Worm (Caenorhabditis elegans) whole organism, young adult: ENCODE data around the gene trpp-9.
A peak's percentile ranks its signal among the peaks of the same experiment; 100 is the strongest.

Experiments used
- B0019.2 ChIP-seq: fragments of 200-800 bp; sonication (Bioruptor generic); conservative IDR thresholded peaks from 2 replicates; pipeline ENCODE4 v1.3.6; 2022; ENCODE audit warnings: missing genetic modification reagents, missing genetic modification characterization, missing compliant biosample characterization
- B0336.3 ChIP-seq: fragments of 200-800 bp; sonication (Bioruptor generic); IDR thresholded peaks from 2 replicates; pipeline ENCODE4 v1.3.6; 2022; ENCODE audit warnings: missing genetic modification characterization, missing compliant biosample characterization
- F22D6.2 ChIP-seq: sonication (generic microtip); optimal IDR thresholded peaks from 2 replicates; lab custom pipeline; 2016; ENCODE audit warnings: mild to moderate bottlenecking, missing genetic modification characterization, missing compliant biosample characterization
- F52B5.7 ChIP-seq: sonication (generic microtip); optimal IDR thresholded peaks from 2 replicates; lab custom pipeline; 2016; ENCODE audit warnings: mild to moderate bottlenecking, missing genetic modification characterization, missing compliant biosample characterization
- F55B11.4 ChIP-seq: sonication (generic microtip); optimal IDR thresholded peaks from 2 replicates; lab custom pipeline; 2016; ENCODE audit warnings: missing compliant biosample characterization, missing genetic modification characterization, borderline replicate concordance; ENCODE audit not compliant: insufficient read depth
- K11D2.4 ChIP-seq: fragments of 200-800 bp; sonication (Bioruptor generic); IDR thresholded peaks from 2 replicates; pipeline ENCODE4 v1.3.6; 2022; ENCODE audit warnings: missing genetic modification reagents, missing genetic modification characterization, missing compliant biosample characterization
- K12H6.12 ChIP-seq: fragments of 200-800 bp; sonication (Bioruptor generic); optimal IDR thresholded peaks from 2 replicates; lab custom pipeline; 2018; ENCODE audit warnings: mild to moderate bottlenecking, missing genetic modification characterization, missing compliant biosample characterization
- T07F8.4 ChIP-seq: sonication (generic microtip); optimal IDR thresholded peaks from 2 replicates; lab custom pipeline; 2016; ENCODE audit warnings: mild to moderate bottlenecking, missing genetic modification characterization, moderate library complexity, missing compliant biosample characterization
- Y53F4B.3 ChIP-seq: fragments of 200-800 bp; sonication (Bioruptor generic); IDR thresholded peaks from 2 replicates; pipeline ENCODE4 v1.3.6; 2022; ENCODE audit warnings: missing genetic modification reagents, missing genetic modification characterization, missing compliant biosample characterization
- Y56A3A.18 ChIP-seq: fragments of 200-800 bp; sonication (Bioruptor generic); IDR thresholded peaks from 2 replicates; pipeline ENCODE4 v1.3.6; 2022; ENCODE audit warnings: missing genetic modification reagents, missing genetic modification characterization, missing compliant biosample characterization
- Y95B8A.8 ChIP-seq: fragments of 200-800 bp; sonication (Bioruptor generic); IDR thresholded peaks from 2 replicates; pipeline ENCODE4 v1.3.6; 2022; ENCODE audit warnings: missing genetic modification reagents, missing genetic modification characterization, missing compliant biosample characterization
- ZK185.1 ChIP-seq: sonication (generic microtip); optimal IDR thresholded peaks from 2 replicates; lab custom pipeline; 2016; ENCODE audit warnings: mild to moderate bottlenecking, missing genetic modification characterization, missing compliant biosample characterization; ENCODE audit not compliant: poor library complexity, severe bottlenecking
- akir-1 ChIP-seq: fragments of 200-800 bp; sonication (Bioruptor generic); optimal IDR thresholded peaks from 2 replicates; lab custom pipeline; 2018; ENCODE audit warnings: mild to moderate bottlenecking, missing genetic modification characterization, moderate library complexity, missing compliant biosample characterization
- attf-5 ChIP-seq: fragments of 200-800 bp; sonication (Bioruptor generic); optimal IDR thresholded peaks from 2 replicates; lab custom pipeline; 2018; ENCODE audit warnings: mild to moderate bottlenecking, missing genetic modification characterization, missing compliant biosample characterization
- bed-1 ChIP-seq: fragments of 200-800 bp; sonication (Bioruptor generic); IDR thresholded peaks from 2 replicates; pipeline ENCODE4 v1.3.6; 2022; ENCODE audit warnings: missing genetic modification reagents, missing genetic modification characterization, missing compliant biosample characterization
- cebp-1 ChIP-seq, 2 experiments: fragments of 200-800 bp in 1 of 2; sonication (Bioruptor generic) in 1 of 2; sonication (generic microtip) in 1 of 2; IDR thresholded peaks in 1 of 2; optimal IDR thresholded peaks in 1 of 2; 2 replicates each; pipeline versions ENCODE4 v1.3.6 to Lab custom; 2017 to 2022; ENCODE audit warnings: missing compliant biosample characterization in 2 of 2, missing genetic modification characterization in 2 of 2, mild to moderate bottlenecking in 1 of 2, missing genetic modification reagents in 1 of 2, moderate library complexity in 1 of 2
- ceh-79 ChIP-seq: sonication (generic microtip); optimal IDR thresholded peaks from 2 replicates; lab custom pipeline; 2017; ENCODE audit warnings: mild to moderate bottlenecking, missing genetic modification characterization, missing compliant biosample characterization
- dox-1 ChIP-seq: fragments of 200-800 bp; sonication (Bioruptor generic); IDR thresholded peaks from 2 replicates; pipeline ENCODE4 v1.3.6; 2022; ENCODE audit warnings: missing genetic modification reagents, missing genetic modification characterization, missing compliant biosample characterization
- egl-44 ChIP-seq: fragments of 200-800 bp; sonication (Bioruptor generic); IDR thresholded peaks from 2 replicates; pipeline ENCODE4 v1.3.6; 2022; ENCODE audit warnings: missing genetic modification reagents, missing genetic modification characterization, missing compliant biosample characterization
- ets-4 ChIP-seq: fragments of 200-800 bp; sonication (Bioruptor generic); optimal IDR thresholded peaks from 2 replicates; lab custom pipeline; 2018; ENCODE audit warnings: mild to moderate bottlenecking, missing genetic modification characterization, missing compliant biosample characterization
- gei-17 ChIP-seq: fragments of 200-800 bp; sonication (Bioruptor generic); optimal IDR thresholded peaks from 2 replicates; lab custom pipeline; 2018; ENCODE audit warnings: mild to moderate bottlenecking, missing genetic modification characterization, missing compliant biosample characterization
- him-1 ChIP-seq: sonication (generic microtip); optimal IDR thresholded peaks from 2 replicates; lab custom pipeline; 2016; ENCODE audit warnings: missing genotype, missing genetic modification reagents, missing genetic modification characterization, missing compliant biosample characterization
- hmg-1.2 ChIP-seq: fragments of 200-800 bp; sonication (Bioruptor generic); IDR thresholded peaks from 2 replicates; pipeline ENCODE4 v1.3.6; 2022; ENCODE audit warnings: missing genetic modification reagents, missing genetic modification characterization, missing compliant biosample characterization
- hmg-20 ChIP-seq: fragments of 200-800 bp; sonication (Bioruptor generic); IDR thresholded peaks from 2 replicates; pipeline ENCODE4 v1.3.6; 2022; ENCODE audit warnings: missing genetic modification reagents, missing genetic modification characterization, missing compliant biosample characterization
- let-607 ChIP-seq, 2 experiments: fragments of 200-800 bp in 1 of 2; sonication (Bioruptor generic) in 1 of 2; sonication (generic microtip) in 1 of 2; optimal IDR thresholded peaks; 2 replicates each; lab custom pipeline; 2016 to 2018; ENCODE audit warnings: mild to moderate bottlenecking in 2 of 2, missing compliant biosample characterization in 2 of 2, missing genetic modification characterization in 2 of 2, moderate library complexity in 2 of 2, missing genotype in 1 of 2
- lin-35 ChIP-seq, 3 experiments: fragments of 150-350 bp in 2 of 3; sonication (generic microtip) in 1 of 3; optimal IDR thresholded peaks; 2 replicates each; lab custom pipeline; 2014 to 2018; ENCODE audit warnings: missing biosample characterization in 3 of 3, missing genetic modification characterization in 3 of 3, missing genetic modification reagents in 3 of 3
- lin-40 ChIP-seq: sonication (generic microtip); optimal IDR thresholded peaks from 2 replicates; lab custom pipeline; 2016; ENCODE audit warnings: missing genetic modification characterization, mild to moderate bottlenecking, missing compliant biosample characterization, missing genotype, missing genetic modification reagents
- lir-1 ChIP-seq: fragments of 200-800 bp; sonication (Bioruptor generic); conservative IDR thresholded peaks from 2 replicates; pipeline ENCODE4 v1.3.6; 2022; ENCODE audit warnings: missing genetic modification reagents, missing genetic modification characterization, missing compliant biosample characterization
- madf-10 ChIP-seq: sonication (generic microtip); optimal IDR thresholded peaks from 2 replicates; lab custom pipeline; 2016; ENCODE audit warnings: mild to moderate bottlenecking, missing genetic modification characterization, missing compliant biosample characterization
- nfya-2 ChIP-seq: fragments of 200-800 bp; sonication (Bioruptor generic); IDR thresholded peaks from 2 replicates; pipeline ENCODE4 v1.3.6; 2022; ENCODE audit warnings: missing genetic modification reagents, missing genetic modification characterization, missing compliant biosample characterization
- nfyb-1 ChIP-seq: fragments of 200-800 bp; sonication (Bioruptor generic); IDR thresholded peaks from 2 replicates; pipeline ENCODE4 v1.3.6; 2022; ENCODE audit warnings: missing genetic modification reagents, missing genetic modification characterization, missing compliant biosample characterization
- nhr-179 ChIP-seq: sonication (generic microtip); optimal IDR thresholded peaks from 2 replicates; lab custom pipeline; 2016; ENCODE audit warnings: mild to moderate bottlenecking, missing genetic modification characterization, missing compliant biosample characterization
- nhr-80 ChIP-seq: sonication (generic microtip); optimal IDR thresholded peaks from 2 replicates; lab custom pipeline; 2016; ENCODE audit warnings: missing genetic modification characterization, missing compliant biosample characterization
- pbrm-1 ChIP-seq: fragments of 200-800 bp; sonication (Bioruptor generic); IDR thresholded peaks from 2 replicates; pipeline ENCODE4 v1.3.6; 2022; ENCODE audit warnings: missing genetic modification reagents, missing genetic modification characterization, missing compliant biosample characterization
- rcor-1 ChIP-seq: fragments of 200-800 bp; sonication (Bioruptor generic); IDR thresholded peaks from 2 replicates; pipeline ENCODE4 v1.3.6; 2022; ENCODE audit warnings: missing genetic modification reagents, missing genetic modification characterization, missing compliant biosample characterization
- repo-1 ChIP-seq: sonication (generic microtip); optimal IDR thresholded peaks from 2 replicates; lab custom pipeline; 2017; ENCODE audit warnings: mild to moderate bottlenecking, missing genetic modification characterization, missing compliant biosample characterization
- snpc-4 ChIP-seq, 5 experiments: fragments of 150-350 bp in 1 of 5; sonication (generic microtip) in 4 of 5; optimal IDR thresholded peaks; 2 replicates each; lab custom pipeline; 2014 to 2018; ENCODE audit warnings: missing genetic modification characterization in 5 of 5, missing biosample characterization in 3 of 5, antibody characterized with exemption in 2 of 5, mild to moderate bottlenecking in 2 of 5, missing compliant biosample characterization in 2 of 5, missing genotype in 2 of 5, moderate library complexity in 2 of 5, missing genetic modification reagents in 1 of 5
- somi-1 ChIP-seq: fragments of 200-800 bp; sonication (Bioruptor generic); optimal IDR thresholded peaks from 2 replicates; lab custom pipeline; 2018; ENCODE audit warnings: mild to moderate bottlenecking, missing genetic modification characterization, missing compliant biosample characterization
- tbp1 ChIP-seq: fragments of 200-800 bp; sonication (Bioruptor generic); optimal IDR thresholded peaks from 2 replicates; lab custom pipeline; 2018; ENCODE audit warnings: mild to moderate bottlenecking, missing genetic modification characterization, missing compliant biosample characterization
- tlf-1 ChIP-seq: fragments of 200-800 bp; sonication (Bioruptor generic); optimal IDR thresholded peaks from 2 replicates; lab custom pipeline; 2018; ENCODE audit warnings: mild to moderate bottlenecking, missing genetic modification characterization, missing compliant biosample characterization
- unc-62 ChIP-seq: fragments of 150-350 bp; optimal IDR thresholded peaks from 2 replicates; lab custom pipeline; 2014; ENCODE audit warnings: missing biosample characterization, missing genetic modification reagents, missing genetic modification characterization
- ztf-26 ChIP-seq: sonication (generic microtip); optimal IDR thresholded peaks from 2 replicates; lab custom pipeline; 2017; ENCODE audit warnings: missing genetic modification characterization, missing compliant biosample characterization
- ztf-6 ChIP-seq: fragments of 200-800 bp; sonication (Bioruptor generic); IDR thresholded peaks from 2 replicates; pipeline ENCODE4 v1.3.6; 2022; ENCODE audit warnings: missing genetic modification reagents, missing genetic modification characterization, missing compliant biosample characterization

The trpp-9 gene

DNA sequence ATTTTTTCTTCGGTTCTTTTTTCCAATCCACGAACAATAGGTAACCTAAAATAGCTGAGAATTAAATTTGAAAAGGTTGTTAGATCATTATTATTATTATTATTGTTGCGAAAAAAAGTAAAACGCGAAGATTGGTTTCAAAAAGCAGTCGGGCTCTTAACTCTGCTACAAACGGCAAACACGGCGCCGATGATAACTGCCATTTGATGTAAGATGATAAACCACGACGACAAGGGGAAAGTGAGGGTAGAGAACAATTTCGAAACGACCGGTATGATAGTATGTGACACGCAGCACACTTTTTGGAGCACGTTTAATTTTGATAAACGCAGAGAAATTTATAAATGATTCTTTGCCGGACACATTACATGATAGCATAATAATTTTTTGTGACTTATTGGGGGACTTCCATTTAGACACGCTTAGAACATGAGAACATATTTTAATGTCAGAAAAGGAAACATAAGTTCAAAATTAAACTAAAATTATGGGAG lies 44.7 kb upstream of the trpp-9 start, which contains the start of gene hpo-34 (continued):
- TF ChIP-seq pbrm-1 (GFP tag; lab: Robert Waterston, UW): no peak
- TF ChIP-seq ets-4 (GFP tag; lab: Kevin White, UChicago): peak; percentile 56
- TF ChIP-seq F52B5.7 (tag; lab: Kevin White, UChicago): no peak
- no peak for TF ChIP-seq Y95B8A.8 (GFP tag; lab: Robert Waterston, UW)
- no peak for TF ChIP-seq hmg-20 (GFP tag; lab: Robert Waterston, UW)
- no peak for TF ChIP-seq egl-44
- no peak for TF ChIP-seq hmg-1.2 (GFP tag; lab: Robert Waterston, UW)
- TF ChIP-seq madf-10: no peak
- TF ChIP-seq, all 124 proteins: peak for 7

DNA sequence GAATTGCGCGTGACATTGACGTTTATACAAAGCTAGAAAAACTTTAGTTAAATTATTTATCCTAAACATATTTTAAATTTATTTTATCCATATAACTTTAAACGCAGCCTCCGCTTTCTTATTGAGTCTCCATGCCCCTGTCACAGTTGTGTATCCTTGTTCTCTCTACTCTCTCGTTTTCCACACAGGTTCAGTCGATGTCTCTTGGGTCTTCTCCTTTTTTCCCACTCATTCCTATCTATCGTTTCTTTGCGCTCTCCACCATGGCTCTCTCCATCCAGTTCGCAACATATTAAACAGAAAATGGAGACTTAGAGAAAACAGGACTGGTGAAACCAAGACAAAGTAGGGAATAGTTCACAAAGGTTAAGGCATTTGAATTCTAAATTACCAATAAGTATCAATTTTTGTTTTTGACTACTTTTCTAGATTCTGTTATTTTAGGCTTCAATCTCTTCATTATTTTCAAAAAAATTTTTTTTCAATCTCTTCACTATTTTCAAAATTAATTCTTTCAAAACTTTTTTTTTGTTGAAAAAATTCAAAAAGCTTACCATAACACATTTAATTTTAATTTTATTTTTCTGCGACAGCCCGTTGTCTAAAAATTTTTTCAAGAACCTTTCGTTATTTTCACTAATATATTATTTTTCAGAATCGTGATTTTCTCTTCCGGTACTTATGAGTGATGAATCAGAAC lies 41.5 kb upstream of the trpp-9 start, which contains the start of gene sdc-2:
sdc-2 (plus strand) TSS at position 650 of the 700 bp plus-strand sequence.
- TF ChIP-seq lin-40 (tag; lab: Kevin White, UChicago) (peak; percentile 91), B0336.3 (peak; percentile 66), gei-17 (GFP tag; lab: Kevin White, UChicago) (peak; percentile 93), ZK185.1 (tag; lab: Kevin White, UChicago) (peak; percentile 65), nfya-2 (GFP tag; lab: Robert Waterston, UW) (no peak), Y56A3A.18 (GFP tag; lab: Robert Waterston, UW) (peak; percentile 81; the same call in 1 of the 2 replicates), F22D6.2 (no peak), F55B11.4 (tag; lab: Kevin White, UChicago) (no peak), nfyb-1 (GFP tag; lab: Robert Waterston, UW) (peak; percentile 61; the same call in 1 of the 2 replicates), bed-1 (GFP tag; lab: Robert Waterston, UW) (no peak), let-607 (tag; optimal IDR thresholded peaks at IDR 0.05; lab: Kevin White, UChicago) (peak in 1 of 2 experiments; percentile 5), unc-62 (GFP tag; lab: Kevin White, UChicago) (peak; percentile 2), Y53F4B.3 (GFP tag; lab: Robert Waterston, UW) (no peak), attf-5 (peak; percentile 20), rcor-1 (GFP tag; lab: Robert Waterston, UW) (peak; percentile 73), ztf-26 (tag; lab: Kevin White, UChicago) (peak; percentile 66), repo-1 (tag; lab: Kevin White, UChicago) (peak; percentile 63), akir-1 (GFP tag; lab: Kevin White, UChicago) (peak; percentile 11), B0019.2 (no peak), ztf-6 (GFP tag; lab: Robert Waterston, UW) (no peak), snpc-4 (GFP tag; optimal IDR thresholded peaks at IDR 0.05; lab: Kevin White, UChicago) (no peak), snpc-4 (tag; optimal IDR thresholded peaks at IDR 0.05; lab: Kevin White, UChicago) (peak in 2 of 4 experiments; percentile 3 to 38), ceh-79 (tag; lab: Kevin White, UChicago) (no peak), somi-1 (GFP tag; lab: Kevin White, UChicago) (peak; percentile 64), lin-35 (GFP tag; optimal IDR thresholded peaks at IDR 0.05; lab: Kevin White, UChicago) (peak in 1 of 3 experiments; percentile 83), K11D2.4 (GFP tag; lab: Robert Waterston, UW) (peak; percentile 69; the same call in 1 of the 2 replicates), hmg-1.2 (GFP tag; lab: Robert Waterston, UW) (peak; percentile 74), him-1 (no peak), nhr-179 (tag; lab: Kevin White, UChicago) (no peak), tlf-1 (peak; percentile 69), tbp1 (GFP tag; lab: Kevin White, UChicago) (peak; percentile 64), K12H6.12 (tag; lab: Kevin White, UChicago) (peak; percentile 37), cebp-1 (GFP tag; IDR thresholded peaks at IDR 0.05; lab: Robert Waterston, UW) (no peak), cebp-1 (tag; optimal IDR thresholded peaks at IDR 0.05; lab: Kevin White, UChicago) (peak; percentile 84), ets-4 (GFP tag; lab: Kevin White, UChicago) (no peak), T07F8.4 (no peak), lir-1 (GFP tag; lab: Robert Waterston, UW) (0 out of 2 replicates have a peak, but pooled peaks have one; percentile 18), dox-1 (peak; percentile 86), nhr-80 (peak; percentile 77)
